Fruit fly (Drosophila melanogaster) whole organism, embryonic: ENCODE data around the gene scu.
A peak's percentile ranks its signal among the peaks of the same experiment; 100 is the strongest.

ENCODE experiments used
- Asciz ChIP-seq: fragments of 200-800 bp; sonication (Bioruptor generic); optimal IDR thresholded peaks from 2 replicates; lab custom pipeline; 2017; ENCODE audit warnings: missing biosample characterization, mild to moderate bottlenecking, missing genetic modification characterization, missing genetic modification reagents
- Bgb ChIP-seq: fragments of 200-800 bp; sonication (Bioruptor generic); IDR thresholded peaks from 2 replicates; pipeline ENCODE4 v1.3.6; 2022; ENCODE audit warnings: missing biosample characterization, missing genetic modification characterization; ENCODE audit not compliant: partially characterized antibody
- CG12219 ChIP-seq: fragments of 200-800 bp; sonication (Bioruptor generic); optimal IDR thresholded peaks from 3 replicates; lab custom pipeline; 2018; ENCODE audit warnings: missing biosample characterization, mild to moderate bottlenecking, missing genetic modification characterization
- CG12769 ChIP-seq: fragments of 200-800 bp; sonication (Bioruptor generic); optimal IDR thresholded peaks from 2 replicates; lab custom pipeline; 2019; ENCODE audit warnings: missing biosample characterization, mild to moderate bottlenecking, missing genetic modification characterization, moderate library complexity
- CG15696 ChIP-seq: fragments of 200-800 bp; sonication (Bioruptor generic); optimal IDR thresholded peaks from 2 replicates; lab custom pipeline; 2019; ENCODE audit warnings: missing biosample characterization, mild to moderate bottlenecking, missing genetic modification characterization, moderate library complexity
- CG17186 ChIP-seq: fragments of 200-800 bp; sonication (Bioruptor generic); optimal IDR thresholded peaks from 3 replicates; lab custom pipeline; 2017; ENCODE audit warnings: missing biosample characterization, missing genetic modification reagents, missing genetic modification characterization
- CG17361 ChIP-seq: fragments of 200-800 bp; sonication (Bioruptor generic); IDR thresholded peaks from 3 replicates; pipeline ENCODE4 v1.3.6; 2022; ENCODE audit warnings: missing biosample characterization, missing genetic modification characterization
- CG1792 ChIP-seq: fragments of 200-800 bp; sonication (Bioruptor generic); optimal IDR thresholded peaks from 2 replicates; lab custom pipeline; 2016; ENCODE audit warnings: missing biosample characterization, missing genetic modification characterization
- CG18262 ChIP-seq: fragments of 200-800 bp; optimal IDR thresholded peaks from 3 replicates; lab custom pipeline; 2019; ENCODE audit warnings: missing biosample characterization, mild to moderate bottlenecking, missing genetic modification characterization, moderate library complexity
- CG1832 ChIP-seq: fragments of 200-800 bp; sonication (Bioruptor generic); optimal IDR thresholded peaks from 2 replicates; lab custom pipeline; 2017; ENCODE audit warnings: missing biosample characterization, mild to moderate bottlenecking, missing genetic modification characterization, inconsistent platforms
- CG31224 ChIP-seq: fragments of 200-800 bp; sonication (Bioruptor generic); IDR thresholded peaks from 2 replicates; pipeline ENCODE4 v1.3.6; 2022; ENCODE audit warnings: missing biosample characterization, missing genetic modification characterization
- CG3163 ChIP-seq: fragments of 200-800 bp; sonication (Bioruptor generic); optimal IDR thresholded peaks from 3 replicates; lab custom pipeline; 2016; ENCODE audit warnings: missing biosample characterization, missing genetic modification characterization
- CG32532 ChIP-seq: fragments of 200-800 bp; sonication (Bioruptor generic); IDR thresholded peaks from 2 replicates; pipeline ENCODE4 v1.3.6; 2022; ENCODE audit warnings: missing biosample characterization, missing genetic modification characterization
- CG3407 ChIP-seq: fragments of 200-800 bp; sonication (Bioruptor generic); optimal IDR thresholded peaks from 2 replicates; lab custom pipeline; 2018; ENCODE audit warnings: missing biosample characterization, mild to moderate bottlenecking, missing genetic modification characterization
- CG34224 ChIP-seq: fragments of 200-800 bp; sonication (Bioruptor generic); IDR thresholded peaks from 3 replicates; pipeline ENCODE4 v1.3.6; 2022; ENCODE audit warnings: missing biosample characterization, missing genetic modification characterization; ENCODE audit not compliant: partially characterized antibody
- CG3726 ChIP-seq: fragments of 200-800 bp; sonication (Bioruptor generic); IDR thresholded peaks from 3 replicates; pipeline ENCODE4, ENCODE4 v1.3.6; 2022; ENCODE audit warnings: missing biosample characterization, missing genetic modification characterization
- CG3995 ChIP-seq: fragments of 200-800 bp; sonication (Bioruptor generic); optimal IDR thresholded peaks from 3 replicates; lab custom pipeline; 2016; ENCODE audit warnings: missing biosample characterization, missing genetic modification characterization
- CG42726 ChIP-seq: fragments of 200-800 bp; sonication (Bioruptor generic); IDR thresholded peaks from 2 replicates; pipeline ENCODE4 v1.3.6; 2022; ENCODE audit warnings: missing biosample characterization, missing genetic modification characterization; ENCODE audit not compliant: partially characterized antibody
- CG4617 ChIP-seq: fragments of 200-800 bp; sonication (Bioruptor generic); optimal IDR thresholded peaks from 3 replicates; lab custom pipeline; 2016; ENCODE audit warnings: missing biosample characterization, missing genetic modification characterization, borderline replicate concordance
- CG4707 ChIP-seq: fragments of 200-800 bp; sonication (Bioruptor generic); optimal IDR thresholded peaks from 2 replicates; lab custom pipeline; 2018; ENCODE audit warnings: missing biosample characterization, mild to moderate bottlenecking, missing genetic modification characterization, moderate library complexity
- CG6683 ChIP-seq: fragments of 200-800 bp; sonication (Bioruptor generic); optimal IDR thresholded peaks from 2 replicates; lab custom pipeline; 2017; ENCODE audit warnings: missing biosample characterization, mild to moderate bottlenecking, missing genetic modification characterization, missing genetic modification reagents
- CG7786 ChIP-seq: fragments of 200-800 bp; sonication (Bioruptor generic); optimal IDR thresholded peaks from 2 replicates; lab custom pipeline; 2016; ENCODE audit warnings: missing biosample characterization, missing genetic modification characterization
- CG7839 ChIP-seq: fragments of 200-800 bp; sonication (Bioruptor generic); optimal IDR thresholded peaks from 3 replicates; lab custom pipeline; 2018; ENCODE audit warnings: missing biosample characterization, mild to moderate bottlenecking, missing genetic modification characterization, moderate library complexity
- CG8089 ChIP-seq: fragments of 200-800 bp; sonication (Bioruptor generic); optimal IDR thresholded peaks from 3 replicates; lab custom pipeline; 2016; ENCODE audit warnings: missing biosample characterization, missing genetic modification characterization
- CG8388 ChIP-seq: fragments of 200-800 bp; sonication (Bioruptor generic); optimal IDR thresholded peaks from 2 replicates; lab custom pipeline; 2019; ENCODE audit warnings: missing biosample characterization, mild to moderate bottlenecking, missing genetic modification characterization, moderate library complexity
- CG9817 ChIP-seq: fragments of 200-800 bp; sonication (Bioruptor generic); optimal IDR thresholded peaks from 2 replicates; lab custom pipeline; 2018; ENCODE audit warnings: missing biosample characterization, mild to moderate bottlenecking, missing genetic modification characterization, moderate library complexity
- CkIIα-i1 ChIP-seq: fragments of 200-800 bp; sonication (Bioruptor generic); IDR thresholded peaks from 2 replicates; pipeline ENCODE4 v1.3.6; 2022; ENCODE audit warnings: missing biosample characterization, missing genetic modification characterization
- D ChIP-seq, 2 experiments: fragments of 200-800 bp in 1 of 2; fragments of >200 bp in 1 of 2; sonication (Bioruptor generic) in 1 of 2; optimal IDR thresholded peaks; 2 replicates in 1 of 2; 3 replicates in 1 of 2; lab custom pipeline; 2017; ENCODE audit warnings: mild to moderate bottlenecking in 1 of 2, missing biosample characterization in 1 of 2, missing genetic modification characterization in 1 of 2, missing genetic modification reagents in 1 of 2
- Dfd ChIP-seq, 2 experiments: fragments of >200 bp; optimal IDR thresholded peaks; 2 replicates each; lab custom pipeline; 2017; ENCODE audit warnings: missing biosample characterization in 2 of 2, missing genetic modification characterization in 2 of 2
- Dip2 ChIP-seq: fragments of 200-800 bp; sonication (Bioruptor generic); IDR thresholded peaks from 2 replicates; pipeline ENCODE4 v1.3.6; 2022; ENCODE audit warnings: missing biosample characterization, missing genetic modification characterization
- E2f1 ChIP-seq: fragments of 200-800 bp; sonication (Bioruptor generic); IDR thresholded peaks from 2 replicates; pipeline ENCODE4 v1.3.6; 2022; ENCODE audit warnings: missing biosample characterization, missing genetic modification characterization
- ERR ChIP-seq: fragments of 200-800 bp; sonication (Bioruptor generic); optimal IDR thresholded peaks from 2 replicates; lab custom pipeline; 2016; ENCODE audit warnings: missing biosample characterization, missing genetic modification characterization
- Elba2 ChIP-seq: fragments of 200-800 bp; sonication (Bioruptor generic); optimal IDR thresholded peaks from 3 replicates; lab custom pipeline; 2016; ENCODE audit warnings: missing biosample characterization, missing genetic modification characterization
- Fer1 ChIP-seq: fragments of 200-800 bp; sonication (Bioruptor generic); optimal IDR thresholded peaks from 2 replicates; lab custom pipeline; 2017; ENCODE audit warnings: missing biosample characterization, mild to moderate bottlenecking, missing genetic modification characterization
- Hr3 ChIP-seq: fragments of 200-800 bp; sonication (Bioruptor generic); optimal IDR thresholded peaks from 3 replicates; lab custom pipeline; 2016; ENCODE audit warnings: missing biosample characterization, missing genetic modification characterization
- Meics ChIP-seq: fragments of 200-800 bp; sonication (Bioruptor generic); optimal IDR thresholded peaks from 2 replicates; lab custom pipeline; 2017; ENCODE audit warnings: missing biosample characterization, mild to moderate bottlenecking, missing genetic modification characterization
- ab ChIP-seq: fragments of 200-800 bp; sonication (Bioruptor generic); optimal IDR thresholded peaks from 2 replicates; lab custom pipeline; 2016; ENCODE audit warnings: missing biosample characterization, missing genetic modification characterization
- aop ChIP-seq: fragments of 200-800 bp; sonication (Bioruptor generic); IDR thresholded peaks from 2 replicates; pipeline ENCODE4 v1.3.6; 2022; ENCODE audit warnings: missing biosample characterization, missing genetic modification characterization
- ase ChIP-seq: fragments of 200-800 bp; sonication (Bioruptor generic); IDR thresholded peaks from 3 replicates; pipeline ENCODE4 v1.3.6; 2022; ENCODE audit warnings: missing biosample characterization, missing genetic modification characterization
- danr ChIP-seq: fragments of 200-800 bp; sonication (Bioruptor generic); IDR thresholded peaks from 2 replicates; pipeline ENCODE4 v1.3.6; 2022; ENCODE audit warnings: missing biosample characterization, missing genetic modification characterization
- dm ChIP-seq: fragments of 200-800 bp; sonication (Bioruptor generic); optimal IDR thresholded peaks from 3 replicates; lab custom pipeline; 2016; ENCODE audit warnings: missing biosample characterization, missing genetic modification characterization
- dmrt99B ChIP-seq: fragments of 200-800 bp; sonication (Bioruptor generic); optimal IDR thresholded peaks from 2 replicates; lab custom pipeline; 2018; ENCODE audit warnings: missing biosample characterization, mild to moderate bottlenecking, missing genetic modification characterization, moderate library complexity
- dysf ChIP-seq: fragments of 200-800 bp; sonication (Bioruptor generic); IDR thresholded peaks from 3 replicates; pipeline ENCODE4 v1.3.6; 2022; ENCODE audit warnings: missing biosample characterization, missing genetic modification characterization
- eyg ChIP-seq: fragments of 200-800 bp; sonication (Bioruptor generic); optimal IDR thresholded peaks from 3 replicates; lab custom pipeline; 2016; ENCODE audit warnings: missing biosample characterization, missing genetic modification characterization
- fd3F ChIP-seq: fragments of 200-800 bp; sonication (Bioruptor generic); optimal IDR thresholded peaks from 2 replicates; lab custom pipeline; 2018; ENCODE audit warnings: missing biosample characterization, mild to moderate bottlenecking, missing genetic modification characterization, moderate library complexity
- org-1 ChIP-seq: fragments of 200-800 bp; sonication (Bioruptor generic); optimal IDR thresholded peaks from 2 replicates; lab custom pipeline; 2017; ENCODE audit warnings: missing biosample characterization, missing genetic modification characterization
- salm ChIP-seq: fragments of 200-800 bp; sonication (Bioruptor generic); optimal IDR thresholded peaks from 2 replicates; lab custom pipeline; 2018; ENCODE audit warnings: missing biosample characterization, mild to moderate bottlenecking, missing genetic modification characterization
- sens ChIP-seq: fragments of 200-800 bp; sonication (Bioruptor generic); peaks from one replicate; lab custom pipeline; 2016; ENCODE audit warnings: missing biosample characterization, missing genetic modification characterization
- trem ChIP-seq: fragments of 200-800 bp; optimal IDR thresholded peaks from 3 replicates; lab custom pipeline; 2019; ENCODE audit warnings: missing biosample characterization, mild to moderate bottlenecking, missing genetic modification characterization, moderate library complexity
- tx ChIP-seq: fragments of 200-800 bp; sonication (Bioruptor generic); optimal IDR thresholded peaks from 2 replicates; lab custom pipeline; 2016; ENCODE audit warnings: missing biosample characterization, missing genetic modification characterization

Gene scu

DNA sequence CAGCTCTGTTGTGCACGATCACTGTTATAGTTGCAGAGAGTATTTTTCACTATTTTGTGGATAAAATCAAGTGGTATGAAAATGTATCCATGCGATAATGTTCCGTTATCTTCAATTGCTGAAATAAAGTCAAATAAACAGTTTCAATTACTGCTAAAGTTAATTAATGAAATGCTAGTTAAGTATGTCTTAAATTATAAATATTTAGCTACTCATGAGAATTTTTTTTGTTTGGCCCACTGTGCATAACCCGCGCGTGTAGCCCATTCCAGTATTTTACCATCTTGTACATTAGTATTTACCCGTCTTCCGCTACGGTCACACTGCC, 5.6 kb upstream of the scu start, which contains the start of gene Ada3:
Gene Ada3, plus strand, starts transcription at position 292 of the 328 bp plus-strand sequence.
- TF ChIP-seq CG8089 (GFP tag; lab: Kevin White, UChicago) = peak; percentile 39
- peak; percentile 64 for TF ChIP-seq ERR (GFP tag; lab: Kevin White, UChicago)
- no peak for TF ChIP-seq D (optimal IDR thresholded peaks at IDR 0.05; lab: Kevin White, UChicago)
- peak; percentile 45 for TF ChIP-seq D (GFP tag; optimal IDR thresholded peaks at IDR 0.05; lab: Kevin White, UChicago)
- TF ChIP-seq aop (GFP tag; lab: Robert Waterston, UW) = no peak
- 0 out of 2 replicates have a peak, but pooled peaks have one; percentile 53 for TF ChIP-seq danr (GFP tag; lab: Robert Waterston, UW)
- peak; percentile 80 for TF ChIP-seq CG32532 (GFP tag; lab: Robert Waterston, UW)
- TF ChIP-seq trem (tag; lab: Kevin White, UChicago) = peak; percentile 67
- peak; percentile 27 for TF ChIP-seq Asciz (GFP tag; lab: Kevin White, UChicago)
- no peak for TF ChIP-seq CG1832 (GFP tag; lab: Kevin White, UChicago)
- peak; percentile 36 for TF ChIP-seq Elba2 (GFP tag; lab: Kevin White, UChicago)
- peak; percentile 52 for TF ChIP-seq CG3407 (GFP tag; lab: Kevin White, UChicago)
- TF ChIP-seq Fer1 (GFP tag; lab: Kevin White, UChicago) = peak; percentile 74
- peak; percentile 19 for TF ChIP-seq CG3163 (GFP tag; lab: Kevin White, UChicago)
- TF ChIP-seq salm (tag; lab: Kevin White, UChicago) = peak; percentile 7
- peak; percentile 59; the same call in 1 of the 2 replicates for TF ChIP-seq CG31224 (GFP tag; lab: Robert Waterston, UW)
- TF ChIP-seq Meics (GFP tag; lab: Kevin White, UChicago) = peak; percentile 75
- peak; percentile 46 for TF ChIP-seq fd3F
- TF ChIP-seq CG3726 (GFP tag; lab: Robert Waterston, UW) = no peak
- peak; percentile 67 for TF ChIP-seq dmrt99B (tag; lab: Kevin White, UChicago)
- TF ChIP-seq CG12769 = peak; percentile 80
- TF ChIP-seq Dfd (GFP tag; optimal IDR thresholded peaks at IDR 0.05; lab: Kevin White, UChicago) = peak in 1 of 2 experiments; percentile 23
- TF ChIP-seq CG1792 = peak; percentile 61
- peak; percentile 75 for TF ChIP-seq dm (GFP tag; lab: Kevin White, UChicago)
- peak; percentile 90 for TF ChIP-seq CG17186 (GFP tag; lab: Kevin White, UChicago)
- TF ChIP-seq CG15696 (tag; lab: Kevin White, UChicago) = peak; percentile 73
- peak; percentile 77 for TF ChIP-seq CG9817
- TF ChIP-seq sens (GFP tag; lab: Kevin White, UChicago) = peak; percentile 97
- peak; percentile 66 for TF ChIP-seq CG18262 (tag; lab: Kevin White, UChicago)
- peak; percentile 22 for TF ChIP-seq ab (GFP tag; lab: Kevin White, UChicago)
- TF ChIP-seq CG4707 (GFP tag; lab: Kevin White, UChicago) = peak; percentile 96
- TF ChIP-seq org-1 (GFP tag; lab: Kevin White, UChicago) = peak; percentile 53
- TF ChIP-seq CG42726 (GFP tag; lab: Robert Waterston, UW) = no peak
- TF ChIP-seq E2f1 (GFP tag; lab: Robert Waterston, UW) = peak; percentile 47; the same call in 1 of the 2 replicates
- peak; percentile 77 for TF ChIP-seq CG7839 (tag; lab: Kevin White, UChicago)
- TF ChIP-seq CG17361 (GFP tag; lab: Robert Waterston, UW) = peak; percentile 79
- peak; percentile 76 for TF ChIP-seq CG7786 (GFP tag; lab: Kevin White, UChicago)
- TF ChIP-seq CG8388 = peak; percentile 54
- no peak for TF ChIP-seq Bgb
- peak; percentile 79 for TF ChIP-seq CG4617 (GFP tag; lab: Kevin White, UChicago)
- TF ChIP-seq CG12219 (GFP tag; lab: Kevin White, UChicago) = peak; percentile 48
- TF ChIP-seq eyg = peak; percentile 63
- TF ChIP-seq ase (GFP tag; lab: Robert Waterston, UW) = 0 out of 3 replicates have a peak, but pooled peaks have one; percentile 26
- TF ChIP-seq dysf (GFP tag; lab: Robert Waterston, UW) = peak; percentile 78
- TF ChIP-seq CkIIα-i1 (GFP tag; lab: Robert Waterston, UW) = no peak
- peak; percentile 39 for TF ChIP-seq CG6683 (GFP tag; lab: Kevin White, UChicago)
- no peak for TF ChIP-seq Dip2
- TF ChIP-seq CG34224 = no peak
- TF ChIP-seq Hr3 (GFP tag; lab: Kevin White, UChicago) = peak; percentile 79
- TF ChIP-seq tx (GFP tag; lab: Kevin White, UChicago) = peak; percentile 50
- peak; percentile 92 for TF ChIP-seq CG3995 (GFP tag; lab: Kevin White, UChicago)
